Worm (Caenorhabditis elegans) whole organism, dauer: ENCODE data around the gene fbxb-115.

Source experiments
- unc-62 ChIP-seq: sonication (generic microtip); optimal IDR thresholded peaks from 2 replicates; lab custom pipeline; 2017; ENCODE audit warnings: missing biosample characterization, missing genetic modification reagents, missing genetic modification characterization

The fbxb-115 gene

DNA sequence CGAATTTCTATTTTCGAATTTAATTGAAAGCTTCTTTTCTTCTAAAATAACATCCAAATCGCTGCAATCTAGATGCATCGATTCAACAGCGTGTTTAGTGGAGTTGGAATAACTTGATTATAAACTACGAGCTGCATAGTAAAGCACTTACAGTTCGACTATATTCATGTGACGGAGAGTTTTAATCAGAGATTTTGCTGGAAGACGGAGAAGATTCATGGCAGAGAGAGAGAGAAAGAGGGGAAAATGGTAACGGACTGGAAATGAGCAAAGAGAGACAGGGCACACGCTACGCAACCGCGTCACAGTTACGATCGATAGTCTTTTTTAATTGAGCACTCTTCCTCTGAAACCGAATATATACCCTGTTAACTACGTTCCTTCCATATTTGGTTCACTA, 6.6 kb downstream of the fbxb-115 start, which contains the start of gene fbxb-116:
fbxb-116 (plus strand) TSS at position 301 of the 400 bp plus-strand sequence.
- TF ChIP-seq unc-62, result no peak

DNA sequence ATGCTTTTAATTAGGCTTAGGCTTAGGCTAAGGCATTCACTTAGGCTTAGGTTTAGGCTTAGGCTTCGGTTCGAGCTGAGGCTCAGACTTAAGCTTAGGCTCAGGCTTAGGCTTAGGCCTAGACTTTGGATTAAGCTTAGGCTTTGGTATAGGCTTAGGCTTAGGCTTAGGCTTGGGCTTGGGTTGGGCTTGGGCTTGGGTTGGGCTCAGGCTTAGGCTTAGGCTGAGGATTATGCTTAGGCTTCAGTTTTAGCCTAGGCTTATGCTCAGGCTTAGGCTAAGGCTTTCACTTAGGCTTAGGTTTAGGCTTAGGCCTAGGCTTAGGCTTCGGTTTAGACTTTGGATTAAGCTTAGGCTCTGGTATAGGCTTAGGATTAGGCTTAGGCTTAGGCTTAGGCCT, 8.9 kb downstream of the fbxb-115 start:
- no peak for TF ChIP-seq unc-62

DNA sequence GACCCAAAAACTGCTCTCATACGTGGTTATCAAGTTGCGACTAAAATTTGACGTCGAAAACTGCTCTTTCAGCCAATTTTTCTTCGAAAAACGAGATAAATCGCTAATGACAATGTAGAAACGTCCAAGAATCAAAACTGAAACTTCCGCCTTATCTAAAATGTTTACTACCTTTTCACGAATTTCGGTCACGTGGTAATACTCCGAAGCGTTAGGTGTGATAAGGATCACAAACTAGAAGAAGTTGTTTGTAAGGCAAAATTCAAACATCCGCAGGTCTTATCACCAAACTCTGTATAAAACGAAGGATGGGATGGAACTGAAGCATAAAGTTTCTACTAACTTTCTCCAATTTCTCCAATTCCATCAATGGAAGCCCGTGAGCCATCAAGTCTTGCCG, 9.6 kb downstream of the fbxb-115 start, which contains the start of gene sqst-3:
sqst-3 (plus strand) TSS at position 370 of the 400 bp plus-strand sequence.
- no peak for TF ChIP-seq unc-62

ce11 chrV:19217675-19218074, 22.4 kb downstream of the fbxb-115 start, which contains the start of gene oac-49:
oac-49 (plus strand) TSS chrV:19217975.
- TF ChIP-seq unc-62, result no peak

- TF ChIP-seq unc-62, result no peak
Measured at ce11 chrV:19217104-19217503, 22.9 kb downstream of the fbxb-115 start, which contains the start of gene srr-2. srr-2 (minus strand) TSS chrV:19217176.

- TF ChIP-seq unc-62, result no peak
Measured at ce11 chrV:19212354-19212753, 27.7 kb downstream of the fbxb-115 start.

DNA sequence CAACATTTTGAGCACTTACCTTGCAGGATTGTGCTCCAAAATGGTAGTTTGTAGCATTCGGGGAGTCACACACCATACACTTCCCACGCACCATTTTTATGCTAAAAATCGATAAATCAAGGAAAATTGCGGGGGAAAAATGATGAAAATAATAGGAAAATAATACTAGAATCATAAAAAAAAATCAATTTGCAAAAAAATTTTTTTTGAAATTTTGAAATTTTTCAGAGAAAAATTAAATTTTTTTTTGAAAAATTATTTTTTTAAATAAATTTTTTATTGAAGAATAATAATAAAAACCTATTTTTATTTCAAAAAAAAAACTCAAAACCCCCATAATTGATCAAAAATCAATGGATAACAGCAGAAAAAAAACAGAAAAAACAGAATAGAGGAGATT, 28.2 kb downstream of the fbxb-115 start, which contains the start of gene nhr-79:
nhr-79 (minus strand) TSS at position 101 of the 400 bp plus-strand sequence.
- no peak for TF ChIP-seq unc-62

DNA sequence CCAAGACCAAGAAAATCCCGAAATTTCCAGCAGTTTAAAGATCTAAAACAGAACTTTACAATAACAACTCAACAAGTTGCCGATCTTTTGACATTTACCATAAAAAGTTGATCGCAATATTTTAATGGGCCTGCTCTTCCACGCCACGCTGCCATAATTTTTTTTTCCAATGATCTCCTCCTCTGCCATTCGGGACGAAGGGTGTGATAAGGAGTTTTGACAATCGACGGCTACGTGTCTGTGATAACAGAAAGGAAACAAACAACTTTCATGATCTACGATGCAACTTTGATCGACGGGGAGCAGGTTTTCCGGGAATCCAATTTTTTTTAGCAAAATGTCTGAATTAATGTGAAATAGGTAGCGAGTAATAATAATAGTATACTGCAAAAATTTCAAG, 33.1 kb downstream of the fbxb-115 start:
- no peak for TF ChIP-seq unc-62

DNA sequence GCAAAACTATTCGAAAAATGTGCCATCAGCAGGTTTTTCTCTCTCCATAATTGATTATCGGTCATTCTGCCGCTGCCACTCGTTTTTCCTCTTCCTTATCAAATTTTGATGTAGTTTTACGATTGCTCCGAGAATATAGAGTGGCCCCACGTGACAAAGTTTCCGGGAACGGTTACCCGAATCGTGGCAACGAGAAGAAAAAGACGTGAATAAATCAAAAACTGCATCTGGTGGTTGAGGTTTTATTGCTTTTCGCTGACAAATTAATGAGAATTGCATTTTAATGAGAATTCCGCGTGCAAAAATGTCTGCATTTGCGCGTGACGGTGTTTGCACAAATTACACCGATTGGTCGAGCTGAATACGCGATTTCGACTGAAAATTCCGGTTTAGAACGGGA, 34.6 kb downstream of the fbxb-115 start:
- no peak for TF ChIP-seq unc-62

- TF ChIP-seq unc-62, result no peak
Measured at ce11 chrV:19203299-19203698, 36.7 kb downstream of the fbxb-115 start, which contains the start of gene Y39B6A.1. Y39B6A.1 (minus strand) TSS chrV:19203607.

- no peak for TF ChIP-seq unc-62
Measured at ce11 chrV:19202800-19203199, 37.2 kb downstream of the fbxb-115 start.

- no peak for TF ChIP-seq unc-62
Measured at ce11 chrV:19201190-19201589, 38.8 kb downstream of the fbxb-115 start.

- no peak for TF ChIP-seq unc-62
Measured at ce11 chrV:19189963-19190597, 49.9 kb downstream of the fbxb-115 start, which contains the start of the genes Y39B6A.3 and pph-5. Y39B6A.3 (minus strand) TSS chrV:19190013. pph-5 (plus strand) TSS chrV:19190547.
